Worm (Caenorhabditis elegans): Measurements from ENCODE around the gene sru-45.

Gene sru-45

ce11 chrV:16599835-16600234 lies 34.1 kb downstream of the sru-45 start:
- no peak for TF ChIP-seq hlh-26 (GFP tag; conservative IDR thresholded peaks at IDR 0.05)
- 0 out of 2 replicates have a peak, but pooled peaks have one; percentile 14 for TF ChIP-seq cebp-1 (GFP tag; IDR thresholded peaks at IDR 0.05)
- no peak for TF ChIP-seq cebp-1 (tag; optimal IDR thresholded peaks at IDR 0.05)

ce11 chrV:16600623-16601022 lies 34.9 kb downstream of the sru-45 start, which contains the start of gene T03E6.9:
Gene T03E6.9 (minus strand): TSS chrV:16600723.
- TF ChIP-seq cebp-1 (GFP tag; IDR thresholded peaks at IDR 0.05) (no peak), cebp-1 (tag; optimal IDR thresholded peaks at IDR 0.05) (no peak)

DNA sequence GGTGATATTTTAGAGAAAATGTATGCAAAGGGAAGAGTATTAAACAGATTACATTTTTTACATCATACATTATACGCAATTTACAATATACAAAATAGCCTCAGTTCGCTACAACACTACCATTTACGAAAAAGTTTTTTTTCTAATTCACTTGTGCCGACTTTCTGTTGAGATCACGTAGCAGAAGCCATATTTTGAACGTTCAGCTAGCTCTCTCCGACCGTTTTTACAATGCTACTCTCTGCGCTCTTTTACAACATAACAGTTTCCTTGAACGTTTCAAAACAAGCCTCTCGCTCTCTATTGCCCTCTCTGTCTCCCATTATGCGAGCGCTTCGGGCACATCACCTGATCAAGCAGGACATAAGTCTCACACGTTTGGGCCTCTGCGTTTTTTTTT lies 37.4 kb downstream of the sru-45 start, which contains the start of gene T03E6.8:
Gene T03E6.8, minus strand, starts transcription at position 101 of the 400 bp plus-strand sequence.
- TF ChIP-seq bed-1 (GFP tag; IDR thresholded peaks at IDR 0.05) (no peak), F49E8.2 (tag; optimal IDR thresholded peaks at IDR 0.05; ENCODE audit: insufficient read depth) (no peak), die-1 (tag; optimal IDR thresholded peaks at IDR 0.05) (no peak), aptf-3 (GFP tag; IDR thresholded peaks at IDR 0.05) (no peak), rpc-1 (optimal IDR thresholded peaks at IDR 0.05) (no peak), rpc-1 (tag; optimal IDR thresholded peaks at IDR 0.05) (no peak), F52B5.7 (tag; optimal IDR thresholded peaks at IDR 0.05) (no peak), ceh-40 (GFP tag; IDR thresholded peaks at IDR 0.05) (no peak), hrde-1 (tag; optimal IDR thresholded peaks at IDR 0.05; ENCODE audit: borderline replicate concordance) (no peak)

- no peak for TF ChIP-seq attf-5 (GFP tag; optimal IDR thresholded peaks at IDR 0.05)
- TF ChIP-seq nhr-179 (tag; optimal IDR thresholded peaks at IDR 0.05), result no peak
- peak; percentile 23 for TF ChIP-seq nhr-80 (tag; optimal IDR thresholded peaks at IDR 0.05)
- no peak for TF ChIP-seq unc-62 (GFP tag; optimal IDR thresholded peaks at IDR 0.05)
- no peak for TF ChIP-seq F49E8.2 (tag; optimal IDR thresholded peaks at IDR 0.05; ENCODE audit: insufficient read depth)
- TF ChIP-seq rpc-1 (optimal IDR thresholded peaks at IDR 0.05), result no peak
- TF ChIP-seq rpc-1 (tag; optimal IDR thresholded peaks at IDR 0.05), result no peak
- no peak for TF ChIP-seq hrde-1 (tag; optimal IDR thresholded peaks at IDR 0.05; ENCODE audit: borderline replicate concordance)
Observed at ce11 chrV:16604301-16604700, 38.6 kb downstream of the sru-45 start.

DNA sequence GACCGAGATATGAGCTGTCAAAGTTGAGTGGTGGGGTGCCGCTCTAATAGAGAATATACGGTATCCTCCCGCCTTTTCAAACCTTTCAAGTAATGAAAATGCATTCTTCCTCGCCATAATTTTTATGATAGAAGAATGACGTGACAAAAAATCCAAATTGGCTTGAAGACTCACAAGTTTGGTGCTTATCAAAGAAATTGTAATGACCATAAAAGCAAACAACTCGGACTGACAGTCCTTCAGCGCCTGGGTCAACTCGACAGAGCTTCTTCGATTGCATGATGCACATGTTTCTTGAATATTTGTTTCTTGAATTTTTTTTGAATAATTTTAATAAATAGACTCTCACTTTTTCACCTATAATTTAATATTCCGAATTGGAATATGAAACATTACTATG lies 39.7 kb downstream of the sru-45 start:
- TF ChIP-seq dpl-1 (GFP tag; optimal IDR thresholded peaks at IDR 0.05) (no peak), dox-1 (GFP tag; IDR thresholded peaks at IDR 0.05) (0 out of 2 replicates have a peak, but pooled peaks have one; percentile 33), nhr-80 (tag; optimal IDR thresholded peaks at IDR 0.05) (peak; percentile 77)

ce11 chrV:16606313-16606712 lies 40.6 kb downstream of the sru-45 start, which contains the start of gene Y32B12C.1:
Gene Y32B12C.1 (plus strand): TSS chrV:16606613.
- TF ChIP-seq F22D6.2 (tag; optimal IDR thresholded peaks at IDR 0.05), result no peak
- no peak for TF ChIP-seq atf-7 (tag; optimal IDR thresholded peaks at IDR 0.05)
- no peak for TF ChIP-seq aptf-3 (GFP tag; IDR thresholded peaks at IDR 0.05)
- no peak for TF ChIP-seq T26A5.8 (tag; optimal IDR thresholded peaks at IDR 0.05)
- TF ChIP-seq B0261.1 (tag; optimal IDR thresholded peaks at IDR 0.05), result no peak
- no peak for TF ChIP-seq cebp-2 (GFP tag; IDR thresholded peaks at IDR 0.05)
- TF ChIP-seq lir-1 (GFP tag; conservative IDR thresholded peaks at IDR 0.05), result no peak

ce11 chrV:16608478-16608877 lies 42.7 kb downstream of the sru-45 start:
- no peak for TF ChIP-seq F23B12.7 (tag; optimal IDR thresholded peaks at IDR 0.05; ENCODE audit: insufficient read depth)
- no peak for TF ChIP-seq lag-1 (GFP tag; IDR thresholded peaks at IDR 0.05)
- no peak for TF ChIP-seq hsf-1 (GFP tag; IDR thresholded peaks at IDR 0.05)
- TF ChIP-seq hrde-1 (tag; optimal IDR thresholded peaks at IDR 0.05; ENCODE audit: borderline replicate concordance), result no peak
- TF ChIP-seq hlh-26 (GFP tag; conservative IDR thresholded peaks at IDR 0.05), result no peak
- no peak for TF ChIP-seq mcd-1 (GFP tag; IDR thresholded peaks at IDR 0.05)
- no peak for TF ChIP-seq ztf-18 (tag; optimal IDR thresholded peaks at IDR 0.05)
- TF ChIP-seq die-1 (tag; optimal IDR thresholded peaks at IDR 0.05), result no peak
- no peak for TF ChIP-seq ztf-28 (GFP tag; IDR thresholded peaks at IDR 0.05)
- no peak for TF ChIP-seq repo-1 (tag; optimal IDR thresholded peaks at IDR 0.05)

Data from whole organism, young adult.